Fruit fly (Drosophila melanogaster) whole organism, embryonic: ENCODE results near the gene Cyp4ac2.
A peak's percentile ranks its signal among the peaks of the same experiment; 100 is the strongest.

ENCODE experiments used
- CG10979 ChIP-seq: fragments of 200-800 bp; sonication (Bioruptor generic); optimal IDR thresholded peaks from 2 replicates; lab custom pipeline; 2018; ENCODE audit warnings: missing biosample characterization, mild to moderate bottlenecking, missing genetic modification characterization, moderate library complexity
- CG12391 ChIP-seq: fragments of 200-800 bp; sonication (Bioruptor generic); optimal IDR thresholded peaks from 3 replicates; lab custom pipeline; 2018; ENCODE audit warnings: missing biosample characterization, mild to moderate bottlenecking, missing genetic modification characterization, moderate library complexity
- CG12769 ChIP-seq: fragments of 200-800 bp; sonication (Bioruptor generic); optimal IDR thresholded peaks from 2 replicates; lab custom pipeline; 2019; ENCODE audit warnings: missing biosample characterization, mild to moderate bottlenecking, missing genetic modification characterization, moderate library complexity
- CG14050 ChIP-seq: fragments of 200-800 bp; sonication (Bioruptor generic); IDR thresholded peaks from 3 replicates; pipeline ENCODE4 v1.3.6; 2022; ENCODE audit warnings: missing biosample characterization, missing genetic modification characterization
- CG17359 ChIP-seq: fragments of 200-800 bp; sonication (Bioruptor generic); optimal IDR thresholded peaks from 3 replicates; lab custom pipeline; 2018; ENCODE audit warnings: missing biosample characterization, mild to moderate bottlenecking, missing genetic modification characterization, moderate library complexity
- CG17612 ChIP-seq: fragments of 200-800 bp; sonication (Bioruptor generic); IDR thresholded peaks from 2 replicates; pipeline ENCODE4 v1.3.6; 2022; ENCODE audit warnings: missing biosample characterization, missing genetic modification characterization
- CG18599 ChIP-seq: fragments of 200-800 bp; sonication (Bioruptor generic); optimal IDR thresholded peaks from 3 replicates; lab custom pipeline; 2017; ENCODE audit warnings: missing biosample characterization, missing genetic modification characterization, mild to moderate bottlenecking, moderate library complexity, missing genetic modification reagents
- CG2678 ChIP-seq: fragments of 200-800 bp; sonication (Bioruptor generic); optimal IDR thresholded peaks from 3 replicates; lab custom pipeline; 2019; ENCODE audit warnings: missing biosample characterization, mild to moderate bottlenecking, missing genetic modification characterization, moderate library complexity
- CG30403 ChIP-seq: fragments of 200-800 bp; sonication (Bioruptor generic); optimal IDR thresholded peaks from 3 replicates; lab custom pipeline; 2016; ENCODE audit warnings: missing biosample characterization, missing genetic modification characterization
- CG6791 ChIP-seq: fragments of 200-800 bp; sonication (Bioruptor generic); IDR thresholded peaks from 3 replicates; pipeline ENCODE4 v1.3.6; 2022; ENCODE audit warnings: missing biosample characterization, missing genetic modification characterization; ENCODE audit not compliant: partially characterized antibody
- CG7839 ChIP-seq: fragments of 200-800 bp; sonication (Bioruptor generic); optimal IDR thresholded peaks from 3 replicates; lab custom pipeline; 2018; ENCODE audit warnings: missing biosample characterization, mild to moderate bottlenecking, missing genetic modification characterization, moderate library complexity
- CG8089 ChIP-seq: fragments of 200-800 bp; sonication (Bioruptor generic); optimal IDR thresholded peaks from 3 replicates; lab custom pipeline; 2016; ENCODE audit warnings: missing biosample characterization, missing genetic modification characterization
- CG8388 ChIP-seq: fragments of 200-800 bp; sonication (Bioruptor generic); optimal IDR thresholded peaks from 2 replicates; lab custom pipeline; 2019; ENCODE audit warnings: missing biosample characterization, mild to moderate bottlenecking, missing genetic modification characterization, moderate library complexity
- CG8924 ChIP-seq: fragments of 200-800 bp; optimal IDR thresholded peaks from 3 replicates; lab custom pipeline; 2019; ENCODE audit warnings: missing biosample characterization, mild to moderate bottlenecking, missing genetic modification characterization, moderate library complexity
- CG9437 ChIP-seq: fragments of 200-800 bp; sonication (Bioruptor generic); optimal IDR thresholded peaks from 2 replicates; lab custom pipeline; 2018; ENCODE audit warnings: missing biosample characterization, mild to moderate bottlenecking, missing genetic modification characterization
- CoRest ChIP-seq: fragments of 200-800 bp; sonication (Bioruptor generic); optimal IDR thresholded peaks from 3 replicates; lab custom pipeline; 2018; ENCODE audit warnings: missing biosample characterization, mild to moderate bottlenecking, missing genetic modification characterization, moderate library complexity
- Dp ChIP-seq: fragments of 200-800 bp; sonication (Bioruptor generic); optimal IDR thresholded peaks from 2 replicates; lab custom pipeline; 2018; ENCODE audit warnings: missing biosample characterization, mild to moderate bottlenecking, missing genetic modification characterization, moderate library complexity
- Hr51 ChIP-seq, 2 experiments: fragments of 200-800 bp; sonication (Bioruptor generic); optimal IDR thresholded peaks; 2 replicates in 1 of 2; 3 replicates in 1 of 2; lab custom pipeline; 2016 to 2018; ENCODE audit warnings: missing biosample characterization in 2 of 2, missing genetic modification characterization in 2 of 2, mild to moderate bottlenecking in 1 of 2, moderate library complexity in 1 of 2
- Lim3 ChIP-seq: fragments of 200-800 bp; sonication (Bioruptor generic); IDR thresholded peaks from 2 replicates; pipeline ENCODE4 v1.3.6; 2022; ENCODE audit warnings: missing biosample characterization, missing genetic modification characterization
- Oli ChIP-seq: fragments of 200-800 bp; sonication (Bioruptor generic); optimal IDR thresholded peaks from 2 replicates; lab custom pipeline; 2018; ENCODE audit warnings: missing biosample characterization, mild to moderate bottlenecking, missing genetic modification characterization, moderate library complexity
- Ptx1 ChIP-seq: fragments of 200-800 bp; sonication (Bioruptor generic); IDR thresholded peaks from 2 replicates; pipeline ENCODE4 v1.3.6; 2022; ENCODE audit warnings: missing biosample characterization, missing genetic modification characterization
- Sox102F ChIP-seq: fragments of 200-800 bp; sonication (Bioruptor generic); optimal IDR thresholded peaks from 2 replicates; lab custom pipeline; 2018; ENCODE audit warnings: missing biosample characterization, mild to moderate bottlenecking, missing genetic modification characterization, moderate library complexity
- Stat92E ChIP-seq, 3 experiments: fragments of >200 bp in 2 of 3; fragments of 200-800 bp in 1 of 3; sonication (Bioruptor generic) in 1 of 3; optimal IDR thresholded peaks; 2 replicates each; lab custom pipeline; 2017 to 2019; ENCODE audit warnings: missing biosample characterization in 3 of 3, missing genetic modification characterization in 3 of 3, mild to moderate bottlenecking in 1 of 3, moderate library complexity in 1 of 3
- ab ChIP-seq: fragments of 200-800 bp; sonication (Bioruptor generic); optimal IDR thresholded peaks from 2 replicates; lab custom pipeline; 2016; ENCODE audit warnings: missing biosample characterization, missing genetic modification characterization
- chinmo ChIP-seq: fragments of 200-800 bp; sonication (Bioruptor generic); IDR thresholded peaks from 4 replicates; pipeline ENCODE4 v1.3.6; 2022; ENCODE audit warnings: missing biosample characterization, missing genetic modification characterization; ENCODE audit not compliant: partially characterized antibody
- ci ChIP-seq: fragments of 200-800 bp; sonication (Bioruptor generic); IDR thresholded peaks from 3 replicates; pipeline ENCODE4 v1.3.6; 2022; ENCODE audit warnings: missing biosample characterization, missing genetic modification characterization
- crc ChIP-seq: fragments of 200-800 bp; sonication (Bioruptor generic); optimal IDR thresholded peaks from 2 replicates; lab custom pipeline; 2016; ENCODE audit warnings: missing biosample characterization, missing genetic modification characterization
- dan ChIP-seq: fragments of 200-800 bp; sonication (Bioruptor generic); IDR thresholded peaks from 2 replicates; pipeline ENCODE4 v1.3.6; 2022; ENCODE audit warnings: missing biosample characterization, missing genetic modification characterization
- dmrt99B ChIP-seq: fragments of 200-800 bp; sonication (Bioruptor generic); optimal IDR thresholded peaks from 2 replicates; lab custom pipeline; 2018; ENCODE audit warnings: missing biosample characterization, mild to moderate bottlenecking, missing genetic modification characterization, moderate library complexity
- dpn ChIP-seq, 2 experiments: fragments of 200-800 bp; sonication (Bioruptor generic); optimal IDR thresholded peaks; 3 replicates each; lab custom pipeline; 2016; ENCODE audit warnings: missing biosample characterization in 2 of 2, missing genetic modification characterization in 2 of 2
- fd96Cb ChIP-seq: fragments of 200-800 bp; sonication (Bioruptor generic); optimal IDR thresholded peaks from 2 replicates; lab custom pipeline; 2018; ENCODE audit warnings: missing biosample characterization, mild to moderate bottlenecking, missing genetic modification characterization, moderate library complexity
- hkb ChIP-seq, 2 experiments: fragments of 200-800 bp in 1 of 2; fragments of >200 bp in 1 of 2; sonication (Bioruptor generic) in 1 of 2; IDR thresholded peaks in 1 of 2; optimal IDR thresholded peaks in 1 of 2; 2 replicates each; pipeline versions ENCODE4 v1.3.6 to Lab custom; 2017 to 2022; ENCODE audit warnings: missing biosample characterization in 1 of 2, missing genetic modification characterization in 1 of 2
- lab ChIP-seq: fragments of 200-800 bp; sonication (Bioruptor generic); optimal IDR thresholded peaks from 3 replicates; lab custom pipeline; 2017; ENCODE audit warnings: missing biosample characterization, missing genetic modification characterization, mild to moderate bottlenecking, moderate library complexity, missing genetic modification reagents
- nerfin-2 ChIP-seq: fragments of 200-800 bp; sonication (Bioruptor generic); IDR thresholded peaks from 2 replicates; pipeline ENCODE4 v1.3.6; 2022; ENCODE audit warnings: missing biosample characterization, missing genetic modification characterization; ENCODE audit not compliant: partially characterized antibody
- nmo ChIP-seq: fragments of 200-800 bp; sonication (Bioruptor generic); optimal IDR thresholded peaks from 2 replicates; lab custom pipeline; 2018; ENCODE audit warnings: missing biosample characterization, mild to moderate bottlenecking, missing genetic modification characterization, moderate library complexity
- onecut ChIP-seq: fragments of 200-800 bp; sonication (Bioruptor generic); IDR thresholded peaks from 2 replicates; pipeline ENCODE4 v1.3.6; 2022; ENCODE audit warnings: missing biosample characterization, missing genetic modification characterization
- pan ChIP-seq, 4 experiments: fragments of >200 bp in 3 of 4; fragments of 200-800 bp in 1 of 4; sonication (Bioruptor generic) in 1 of 4; optimal IDR thresholded peaks in 3 of 4; IDR thresholded peaks in 1 of 4; 2 replicates each; pipeline versions ENCODE4 v1.3.6 to Lab custom; 2017 to 2022; ENCODE audit warnings: missing biosample characterization in 2 of 4, missing genetic modification characterization in 2 of 4, mixed read lengths in 1 of 4
- pho ChIP-seq: fragments of 200-800 bp; sonication (Bioruptor generic); optimal IDR thresholded peaks from 2 replicates; lab custom pipeline; 2016; ENCODE audit warnings: missing biosample characterization, missing genetic modification characterization
- sc ChIP-seq, 3 experiments: fragments of >200 bp in 2 of 3; fragments of 200-800 bp in 1 of 3; sonication (Bioruptor generic) in 1 of 3; optimal IDR thresholded peaks; 2 replicates in 2 of 3; 3 replicates in 1 of 3; lab custom pipeline; 2017; ENCODE audit warnings: mild to moderate bottlenecking in 1 of 3, missing biosample characterization in 1 of 3, missing genetic modification characterization in 1 of 3, missing genetic modification reagents in 1 of 3
- trem ChIP-seq: fragments of 200-800 bp; optimal IDR thresholded peaks from 3 replicates; lab custom pipeline; 2019; ENCODE audit warnings: missing biosample characterization, mild to moderate bottlenecking, missing genetic modification characterization, moderate library complexity
- vnd ChIP-seq: fragments of 200-800 bp; sonication (Bioruptor generic); IDR thresholded peaks from 3 replicates; pipeline ENCODE4 v1.3.6; 2022; ENCODE audit warnings: missing biosample characterization, missing genetic modification characterization; ENCODE audit not compliant: partially characterized antibody
- vvl ChIP-seq: fragments of 200-800 bp; sonication (Bioruptor generic); IDR thresholded peaks from 2 replicates; pipeline ENCODE4 v1.3.6; 2022; ENCODE audit warnings: missing biosample characterization, missing genetic modification characterization

The Cyp4ac2 gene

dm6 chr2L:5242194-5242914, 23.8 kb upstream of the Cyp4ac2 start (continued):
- TF ChIP-seq CG17612 (GFP tag; lab: Robert Waterston, UW): no peak
- TF ChIP-seq dan (GFP tag; lab: Robert Waterston, UW): no peak
- TF ChIP-seq Dp (GFP tag; lab: Kevin White, UChicago): no peak
- TF ChIP-seq chinmo (GFP tag; lab: Robert Waterston, UW): 0 out of 4 replicates have a peak, but pooled peaks have one; percentile 41

- TF ChIP-seq CG6791: no peak
- TF ChIP-seq CG8089 (GFP tag; lab: Kevin White, UChicago): peak; percentile 49
- no peak for TF ChIP-seq sc (optimal IDR thresholded peaks at IDR 0.05; lab: Kevin White, UChicago)
- peak; percentile 24 for TF ChIP-seq sc (GFP tag; optimal IDR thresholded peaks at IDR 0.05; lab: Kevin White, UChicago)
- TF ChIP-seq chinmo (GFP tag; lab: Robert Waterston, UW): peak; percentile 51; the same call in 1 of the 4 replicates
- TF ChIP-seq fd96Cb (tag; lab: Kevin White, UChicago): peak; percentile 36
- peak in 1 of 3 experiments; percentile 25 for TF ChIP-seq Stat92E (GFP tag; optimal IDR thresholded peaks at IDR 0.05; lab: Kevin White, UChicago)
- TF ChIP-seq nmo: peak; percentile 26
- no peak for TF ChIP-seq ab (GFP tag; lab: Kevin White, UChicago)
- peak; percentile 45 for TF ChIP-seq CG12391
- TF ChIP-seq CG14050 (GFP tag; lab: Robert Waterston, UW): no peak
- TF ChIP-seq CG2678 (tag; lab: Kevin White, UChicago): peak; percentile 40
- TF ChIP-seq Hr51 (GFP tag; optimal IDR thresholded peaks at IDR 0.05; lab: Kevin White, UChicago): peak in 1 of 2 experiments; percentile 15
- TF ChIP-seq onecut (GFP tag; lab: Robert Waterston, UW): 0 out of 2 replicates have a peak, but pooled peaks have one; percentile 25
- peak; percentile 74 for TF ChIP-seq CG10979 (tag; lab: Kevin White, UChicago)
- peak; percentile 36; the same call in 1 of the 2 replicates for TF ChIP-seq Ptx1 (GFP tag; lab: Robert Waterston, UW)
- TF ChIP-seq dpn (GFP tag; optimal IDR thresholded peaks at IDR 0.05; lab: Kevin White, UChicago): peak; percentile 32 to 45
- TF ChIP-seq CG8924: peak; percentile 48
- no peak for TF ChIP-seq CG18599
- no peak for TF ChIP-seq crc (GFP tag; lab: Kevin White, UChicago)
- peak; percentile 30 for TF ChIP-seq Oli (tag; lab: Kevin White, UChicago)
- TF ChIP-seq nerfin-2 (GFP tag; lab: Robert Waterston, UW): no peak
- TF ChIP-seq CG9437: no peak
- TF ChIP-seq pho (GFP tag; lab: Kevin White, UChicago): no peak
- TF ChIP-seq hkb (optimal IDR thresholded peaks at IDR 0.05; lab: Kevin White, UChicago): no peak
- TF ChIP-seq hkb (GFP tag; IDR thresholded peaks at IDR 0.05; lab: Robert Waterston, UW): no peak
- peak; percentile 13 for TF ChIP-seq lab
- TF ChIP-seq CG30403 (GFP tag; lab: Kevin White, UChicago): peak; percentile 16
- TF ChIP-seq vnd (GFP tag; lab: Robert Waterston, UW): no peak
- TF ChIP-seq Lim3 (GFP tag; lab: Robert Waterston, UW): no peak
- peak; percentile 79; the same call in 1 of the 2 replicates for TF ChIP-seq vvl (GFP tag; lab: Robert Waterston, UW)
- peak; percentile 54 for TF ChIP-seq trem (tag; lab: Kevin White, UChicago)
- TF ChIP-seq ci (GFP tag; lab: Robert Waterston, UW): peak; percentile 79
- TF ChIP-seq CG12769 (tag; lab: Kevin White, UChicago): peak; percentile 78
- TF ChIP-seq pan (optimal IDR thresholded peaks at IDR 0.05; lab: Kevin White, UChicago): no peak
- TF ChIP-seq pan (GFP tag; optimal IDR thresholded peaks at IDR 0.05 in 1 of 2, IDR thresholded peaks at IDR 0.05 in 1 of 2): peak in 1 of 2 experiments; percentile 9
- TF ChIP-seq Sox102F (GFP tag; lab: Kevin White, UChicago): peak; percentile 54
- TF ChIP-seq dmrt99B (tag; lab: Kevin White, UChicago): peak; percentile 58
- TF ChIP-seq CG8388 (GFP tag; lab: Kevin White, UChicago): peak; percentile 34
- TF ChIP-seq CoRest (tag; lab: Kevin White, UChicago): peak; percentile 23
- TF ChIP-seq CG17359: peak; percentile 57
- TF ChIP-seq CG7839: peak; percentile 29
Observed at dm6 chr2L:5245363-5245892, 20.8 kb upstream of the Cyp4ac2 start.
